Fruit fly (Drosophila melanogaster) whole organism, prepupa: ENCODE measurements around the gene Gr39a.

Experiments used
- CG10631 ChIP-seq: fragments of 200-800 bp; sonication (Bioruptor generic); optimal IDR thresholded peaks from 2 replicates; lab custom pipeline; 2016; ENCODE audit warnings: missing biosample characterization, missing genetic modification characterization
- CG31627 ChIP-seq: fragments of 200-800 bp; sonication (Bioruptor generic); optimal IDR thresholded peaks from 3 replicates; lab custom pipeline; 2016; ENCODE audit warnings: missing biosample characterization, missing genetic modification characterization
- CG3919 ChIP-seq: fragments of 200-800 bp; sonication (Bioruptor generic); optimal IDR thresholded peaks from 3 replicates; lab custom pipeline; 2016; ENCODE audit warnings: missing biosample characterization, missing genetic modification characterization
- CG6854 ChIP-seq: fragments of 200-800 bp; sonication (Bioruptor generic); optimal IDR thresholded peaks from 2 replicates; lab custom pipeline; 2017; ENCODE audit warnings: missing biosample characterization, mild to moderate bottlenecking, missing genetic modification characterization
- CG7368 ChIP-seq: fragments of 200-800 bp; sonication (Bioruptor generic); optimal IDR thresholded peaks from 3 replicates; lab custom pipeline; 2016; ENCODE audit warnings: missing biosample characterization, missing genetic modification characterization
- Ets21C ChIP-seq: fragments of 200-800 bp; sonication (Bioruptor generic); optimal IDR thresholded peaks from 3 replicates; lab custom pipeline; 2016; ENCODE audit warnings: missing biosample characterization, missing genetic modification characterization
- Hr39 ChIP-seq: fragments of 200-800 bp; sonication (Bioruptor generic); optimal IDR thresholded peaks from 2 replicates; lab custom pipeline; 2016; ENCODE audit warnings: missing biosample characterization, missing genetic modification characterization
- OdsH ChIP-seq: fragments of 200-800 bp; sonication (Bioruptor generic); optimal IDR thresholded peaks from 3 replicates; lab custom pipeline; 2016; ENCODE audit warnings: missing biosample characterization, missing genetic modification characterization
- Smox ChIP-seq: fragments of 200-800 bp; sonication (Bioruptor generic); optimal IDR thresholded peaks from 3 replicates; lab custom pipeline; 2016; ENCODE audit warnings: missing biosample characterization, missing genetic modification characterization
- Sox102F ChIP-seq: fragments of 200-800 bp; sonication (Bioruptor generic); optimal IDR thresholded peaks from 2 replicates; lab custom pipeline; 2016; ENCODE audit warnings: missing biosample characterization, mild to moderate bottlenecking, missing genetic modification characterization
- achi ChIP-seq: fragments of 200-800 bp; sonication (Bioruptor generic); optimal IDR thresholded peaks from 3 replicates; lab custom pipeline; 2016; ENCODE audit warnings: missing biosample characterization, missing genetic modification characterization
- acj6 ChIP-seq: fragments of 200-800 bp; sonication (Bioruptor generic); optimal IDR thresholded peaks from 3 replicates; lab custom pipeline; 2016; ENCODE audit warnings: missing biosample characterization, missing genetic modification characterization

- TF ChIP-seq achi (GFP tag; lab: Kevin White, UChicago) (no peak), Sox102F (GFP tag; lab: Kevin White, UChicago) (no peak), Ets21C (GFP tag; lab: Kevin White, UChicago) (no peak), Hr39 (GFP tag; lab: Kevin White, UChicago) (no peak), CG31627 (GFP tag; lab: Kevin White, UChicago) (no peak), CG7368 (GFP tag; lab: Kevin White, UChicago) (no peak), CG6854 (no peak), Smox (GFP tag; lab: Kevin White, UChicago) (no peak), acj6 (no peak), OdsH (GFP tag; lab: Kevin White, UChicago) (no peak), CG10631 (no peak), CG3919 (GFP tag; lab: Kevin White, UChicago) (no peak)
These were observed 51.2 kb downstream of the Gr39a start for dm6 chr2L:21341706-21342105.
